Worm (Caenorhabditis elegans): ENCODE results near the gene ZK813.6.

DNA sequence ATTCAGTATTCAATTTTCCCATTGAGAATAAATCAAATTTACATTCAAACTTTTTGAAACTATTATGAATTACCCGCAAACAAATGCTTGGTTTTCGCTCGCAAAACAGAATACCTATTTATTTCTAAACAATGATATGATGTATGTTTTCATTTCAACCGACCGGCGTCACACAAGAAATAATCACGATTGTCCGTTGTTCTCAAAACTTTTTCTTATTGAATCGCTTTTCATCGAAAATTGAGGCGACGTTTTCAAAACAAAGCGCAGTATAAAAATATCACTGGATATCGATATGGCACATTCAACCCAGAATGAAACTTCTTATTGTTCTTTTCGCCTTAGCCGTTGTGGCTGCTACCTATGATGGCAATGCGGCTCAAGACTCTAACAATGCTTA is 16.9 kb downstream of the ZK813.6 start, which contains the start of gene ZK813.3:
- TF ChIP-seq unc-39 (tag; optimal IDR thresholded peaks at IDR 0.05) (no peak), ctbp-1 (GFP tag; IDR thresholded peaks at IDR 0.05) (no peak), mxl-3 (GFP tag; optimal IDR thresholded peaks at IDR 0.05) (no peak), ZK546.5 (tag; optimal IDR thresholded peaks at IDR 0.05) (no peak), snpc-4 (tag; optimal IDR thresholded peaks at IDR 0.05) (no peak), ceh-82 (tag; optimal IDR thresholded peaks at IDR 0.05) (no peak), unc-62 (GFP tag; optimal IDR thresholded peaks at IDR 0.05 in 1 of 2) (peak in 1 of 2 experiments; percentile 9), unc-62 (tag; optimal IDR thresholded peaks at IDR 0.05) (no peak), madf-5 (GFP tag; IDR thresholded peaks at IDR 0.05) (no peak), ces-1 (GFP tag; optimal IDR thresholded peaks at IDR 0.05) (no peak), aly-2 (tag; optimal IDR thresholded peaks at IDR 0.05) (no peak), T26A8.4 (GFP tag; IDR thresholded peaks at IDR 0.05) (no peak), ama-1 (optimal IDR thresholded peaks at IDR 0.05) (no peak), nhr-41 (GFP tag; IDR thresholded peaks at IDR 0.05) (no peak), lin-39 (tag; optimal IDR thresholded peaks at IDR 0.05) (no peak)
